Fruit fly (Drosophila melanogaster) whole organism, embryonic: Measurements from ENCODE around the gene stg1.

Experiments
- Antp ChIP-seq: fragments of 200-800 bp; sonication (Bioruptor generic); optimal IDR thresholded peaks from 3 replicates; lab custom pipeline; 2016; ENCODE audit warnings: missing biosample characterization, missing genetic modification characterization
- CG10431 ChIP-seq: fragments of 200-800 bp; sonication (Bioruptor generic); optimal IDR thresholded peaks from 3 replicates; lab custom pipeline; 2018; ENCODE audit warnings: missing biosample characterization, mild to moderate bottlenecking, missing genetic modification characterization
- CG10959 ChIP-seq: fragments of 200-800 bp; sonication (Bioruptor generic); IDR thresholded peaks from 2 replicates; pipeline ENCODE4 v1.3.6; 2022; ENCODE audit warnings: missing biosample characterization, missing genetic modification characterization
- CG10979 ChIP-seq: fragments of 200-800 bp; sonication (Bioruptor generic); optimal IDR thresholded peaks from 2 replicates; lab custom pipeline; 2018; ENCODE audit warnings: missing biosample characterization, mild to moderate bottlenecking, missing genetic modification characterization, moderate library complexity
- CG11560 ChIP-seq: fragments of 200-800 bp; sonication (Bioruptor generic); IDR thresholded peaks from 3 replicates; pipeline ENCODE4 v1.3.6; 2022; ENCODE audit warnings: missing biosample characterization, missing genetic modification characterization
- CG12104 ChIP-seq: fragments of 200-800 bp; sonication (Bioruptor generic); optimal IDR thresholded peaks from 3 replicates; lab custom pipeline; 2016; ENCODE audit warnings: missing biosample characterization, missing genetic modification characterization
- CG14014 ChIP-seq: fragments of 200-800 bp; sonication (Bioruptor generic); IDR thresholded peaks from 2 replicates; pipeline ENCODE4 v1.3.6; 2022; ENCODE audit warnings: missing biosample characterization, missing genetic modification characterization
- CG14441 ChIP-seq: fragments of 200-800 bp; sonication (Bioruptor generic); IDR thresholded peaks from 2 replicates; pipeline ENCODE4 v1.3.6; 2022; ENCODE audit warnings: missing biosample characterization, missing genetic modification characterization
- CG1647 ChIP-seq: fragments of 200-800 bp; sonication (Bioruptor generic); optimal IDR thresholded peaks from 3 replicates; lab custom pipeline; 2016; ENCODE audit warnings: missing biosample characterization, missing genetic modification characterization
- CG17328 ChIP-seq: fragments of 200-800 bp; sonication (Bioruptor generic); IDR thresholded peaks from 2 replicates; pipeline ENCODE4 v1.3.6; 2022; ENCODE audit warnings: missing biosample characterization, missing genetic modification characterization
- CG17361 ChIP-seq: fragments of 200-800 bp; sonication (Bioruptor generic); IDR thresholded peaks from 3 replicates; pipeline ENCODE4 v1.3.6; 2022; ENCODE audit warnings: missing biosample characterization, missing genetic modification characterization
- CG1832 ChIP-seq: fragments of 200-800 bp; sonication (Bioruptor generic); optimal IDR thresholded peaks from 2 replicates; lab custom pipeline; 2017; ENCODE audit warnings: missing biosample characterization, mild to moderate bottlenecking, missing genetic modification characterization, inconsistent platforms
- CG2678 ChIP-seq: fragments of 200-800 bp; sonication (Bioruptor generic); optimal IDR thresholded peaks from 3 replicates; lab custom pipeline; 2019; ENCODE audit warnings: missing biosample characterization, mild to moderate bottlenecking, missing genetic modification characterization, moderate library complexity
- CG2712 ChIP-seq: fragments of 200-800 bp; optimal IDR thresholded peaks from 3 replicates; lab custom pipeline; 2019; ENCODE audit warnings: missing biosample characterization, mild to moderate bottlenecking, missing genetic modification characterization, moderate library complexity
- CG30020 ChIP-seq: fragments of 200-800 bp; optimal IDR thresholded peaks from 2 replicates; lab custom pipeline; 2019; ENCODE audit warnings: missing biosample characterization, mild to moderate bottlenecking, missing genetic modification characterization, moderate library complexity
- CG31224 ChIP-seq: fragments of 200-800 bp; sonication (Bioruptor generic); IDR thresholded peaks from 2 replicates; pipeline ENCODE4 v1.3.6; 2022; ENCODE audit warnings: missing biosample characterization, missing genetic modification characterization
- CG32772 ChIP-seq: fragments of 200-800 bp; sonication (Bioruptor generic); IDR thresholded peaks from 2 replicates; pipeline ENCODE4 v1.3.6; 2022; ENCODE audit warnings: missing biosample characterization, missing genetic modification characterization
- CG7357 ChIP-seq: fragments of 200-800 bp; sonication (Bioruptor generic); IDR thresholded peaks from 3 replicates; pipeline ENCODE4 v1.3.6; 2022; ENCODE audit warnings: missing biosample characterization, missing genetic modification characterization
- CG8290 ChIP-seq, 3 experiments: fragments of 200-800 bp; sonication (Bioruptor generic); optimal IDR thresholded peaks; 2 replicates each; lab custom pipeline; 2016 to 2019; ENCODE audit warnings: missing biosample characterization in 3 of 3, missing genetic modification characterization in 3 of 3, mild to moderate bottlenecking in 2 of 3, moderate library complexity in 1 of 3
- CG9215 ChIP-seq: fragments of 200-800 bp; sonication (Bioruptor generic); IDR thresholded peaks from 2 replicates; pipeline ENCODE4 v1.3.6; 2022; ENCODE audit warnings: missing biosample characterization, missing genetic modification characterization
- CoRest ChIP-seq: fragments of 200-800 bp; sonication (Bioruptor generic); optimal IDR thresholded peaks from 3 replicates; lab custom pipeline; 2018; ENCODE audit warnings: missing biosample characterization, mild to moderate bottlenecking, missing genetic modification characterization, moderate library complexity
- Dbx ChIP-seq: fragments of 200-800 bp; sonication (Bioruptor generic); IDR thresholded peaks from 3 replicates; pipeline ENCODE4 v1.3.6; 2022; ENCODE audit warnings: missing biosample characterization, missing genetic modification characterization
- Dip2 ChIP-seq: fragments of 200-800 bp; sonication (Bioruptor generic); IDR thresholded peaks from 2 replicates; pipeline ENCODE4 v1.3.6; 2022; ENCODE audit warnings: missing biosample characterization, missing genetic modification characterization
- HLH54F ChIP-seq: fragments of 200-800 bp; sonication (Bioruptor generic); optimal IDR thresholded peaks from 3 replicates; lab custom pipeline; 2016; ENCODE audit warnings: missing biosample characterization, missing genetic modification characterization
- Lpt ChIP-seq: fragments of >200 bp; optimal IDR thresholded peaks from 2 replicates; lab custom pipeline; 2018; ENCODE audit warnings: missing biosample characterization, missing genetic modification characterization
- Mes4 ChIP-seq: fragments of 200-800 bp; sonication (Bioruptor generic); optimal IDR thresholded peaks from 2 replicates; lab custom pipeline; 2016; ENCODE audit warnings: missing biosample characterization, missing genetic modification characterization
- Nf-YB ChIP-seq: fragments of 200-800 bp; sonication (Bioruptor generic); optimal IDR thresholded peaks from 3 replicates; lab custom pipeline; 2019; ENCODE audit warnings: missing biosample characterization, mild to moderate bottlenecking, missing genetic modification characterization, moderate library complexity
- Oli ChIP-seq: fragments of 200-800 bp; sonication (Bioruptor generic); optimal IDR thresholded peaks from 2 replicates; lab custom pipeline; 2018; ENCODE audit warnings: missing biosample characterization, mild to moderate bottlenecking, missing genetic modification characterization, moderate library complexity
- Ptx1 ChIP-seq: fragments of 200-800 bp; sonication (Bioruptor generic); IDR thresholded peaks from 2 replicates; pipeline ENCODE4 v1.3.6; 2022; ENCODE audit warnings: missing biosample characterization, missing genetic modification characterization
- Side ChIP-seq: fragments of 200-800 bp; sonication (Bioruptor generic); optimal IDR thresholded peaks from 2 replicates; lab custom pipeline; 2016; ENCODE audit warnings: missing biosample characterization, missing genetic modification characterization
- Six4 ChIP-seq: fragments of 200-800 bp; sonication (Bioruptor generic); optimal IDR thresholded peaks from 2 replicates; lab custom pipeline; 2016; ENCODE audit warnings: missing biosample characterization, missing genetic modification characterization
- Usf ChIP-seq: fragments of 200-800 bp; sonication (Bioruptor generic); optimal IDR thresholded peaks from 2 replicates; lab custom pipeline; 2017; ENCODE audit warnings: missing genotype, missing biosample characterization, missing genetic modification characterization
- Xrp1 ChIP-seq: fragments of 200-800 bp; sonication (Bioruptor generic); IDR thresholded peaks from 2 replicates; pipeline ENCODE4 v1.3.6; 2022; ENCODE audit warnings: missing biosample characterization, missing genetic modification characterization
- ci ChIP-seq: fragments of 200-800 bp; sonication (Bioruptor generic); IDR thresholded peaks from 3 replicates; pipeline ENCODE4 v1.3.6; 2022; ENCODE audit warnings: missing biosample characterization, missing genetic modification characterization
- crc ChIP-seq: fragments of 200-800 bp; sonication (Bioruptor generic); optimal IDR thresholded peaks from 2 replicates; lab custom pipeline; 2016; ENCODE audit warnings: missing biosample characterization, missing genetic modification characterization
- emc ChIP-seq: fragments of 200-800 bp; sonication (Bioruptor generic); optimal IDR thresholded peaks from 2 replicates; lab custom pipeline; 2016; ENCODE audit warnings: missing biosample characterization, missing genetic modification characterization
- esg ChIP-seq: fragments of 200-800 bp; sonication (Bioruptor generic); conservative IDR thresholded peaks from 2 replicates; pipeline ENCODE4 v1.3.6; 2022; ENCODE audit warnings: missing biosample characterization, missing genetic modification characterization
- insv ChIP-seq, 2 experiments: fragments of 200-800 bp; sonication (Bioruptor generic); optimal IDR thresholded peaks; 3 replicates each; lab custom pipeline; 2016 to 2018; ENCODE audit warnings: missing biosample characterization in 2 of 2, missing genetic modification characterization in 2 of 2
- jigr1 ChIP-seq: fragments of 200-800 bp; sonication (Bioruptor generic); IDR thresholded peaks from 3 replicates; pipeline ENCODE4 v1.3.6; 2022; ENCODE audit warnings: missing biosample characterization, missing genetic modification characterization
- pfk ChIP-seq: fragments of 200-800 bp; sonication (Bioruptor generic); optimal IDR thresholded peaks from 2 replicates; lab custom pipeline; 2018; ENCODE audit warnings: missing biosample characterization, mild to moderate bottlenecking, missing genetic modification characterization, moderate library complexity
- pzg ChIP-seq: fragments of 200-800 bp; sonication (Bioruptor generic); optimal IDR thresholded peaks from 3 replicates; lab custom pipeline; 2018; ENCODE audit warnings: missing biosample characterization, mild to moderate bottlenecking, missing genetic modification characterization, moderate library complexity
- repo ChIP-seq: fragments of 200-800 bp; sonication (Bioruptor generic); optimal IDR thresholded peaks from 2 replicates; lab custom pipeline; 2016; ENCODE audit warnings: missing biosample characterization, missing genetic modification characterization
- schlank ChIP-seq: fragments of 200-800 bp; sonication (Bioruptor generic); optimal IDR thresholded peaks from 2 replicates; lab custom pipeline; 2018; ENCODE audit warnings: missing biosample characterization, mild to moderate bottlenecking, missing genetic modification characterization
- sens ChIP-seq: fragments of 200-800 bp; sonication (Bioruptor generic); peaks from one replicate; lab custom pipeline; 2016; ENCODE audit warnings: missing biosample characterization, missing genetic modification characterization
- trh ChIP-seq: fragments of 200-800 bp; sonication (Bioruptor generic); optimal IDR thresholded peaks from 2 replicates; lab custom pipeline; 2016; ENCODE audit warnings: missing biosample characterization, missing genetic modification characterization
- ttk ChIP-seq: fragments of 200-800 bp; sonication (Bioruptor generic); IDR thresholded peaks from 2 replicates; pipeline ENCODE4 v2.1.2; 2022; ENCODE audit warnings: missing biosample characterization, missing genetic modification characterization
- unpg ChIP-seq: fragments of 200-800 bp; sonication (Bioruptor generic); optimal IDR thresholded peaks from 3 replicates; lab custom pipeline; 2018; ENCODE audit warnings: missing biosample characterization, mild to moderate bottlenecking, missing genetic modification characterization, moderate library complexity
- vvl ChIP-seq: fragments of 200-800 bp; sonication (Bioruptor generic); IDR thresholded peaks from 2 replicates; pipeline ENCODE4 v1.3.6; 2022; ENCODE audit warnings: missing biosample characterization, missing genetic modification characterization
- wor ChIP-seq: fragments of 200-800 bp; sonication (Bioruptor generic); IDR thresholded peaks from 2 replicates; pipeline ENCODE4 v1.3.6; 2022; ENCODE audit warnings: missing biosample characterization, missing genetic modification characterization
- zen ChIP-seq: fragments of 200-800 bp; sonication (Bioruptor generic); optimal IDR thresholded peaks from 3 replicates; lab custom pipeline; 2018; ENCODE audit warnings: missing biosample characterization, mild to moderate bottlenecking, missing genetic modification characterization, moderate library complexity
- zfh2 ChIP-seq: fragments of 200-800 bp; sonication (Bioruptor generic); optimal IDR thresholded peaks from 2 replicates; lab custom pipeline; 2016; ENCODE audit warnings: missing biosample characterization, missing genetic modification characterization

The stg1 gene

dm6 chrX:21044831-21045447, 48.7 kb upstream of the stg1 start, which contains the start of gene Cbs (continued):
- TF ChIP-seq CG32772 (GFP tag; lab: Robert Waterston, UW) (peak; percentile 60), zfh2 (GFP tag; lab: Kevin White, UChicago) (peak; percentile 24), Six4 (GFP tag; lab: Kevin White, UChicago) (peak; percentile 53), CoRest (peak; percentile 74), CG17328 (GFP tag; lab: Robert Waterston, UW) (peak; percentile 50; the same call in 1 of the 2 replicates), zen (tag; lab: Kevin White, UChicago) (peak; percentile 2), CG11560 (tag; lab: Robert Waterston, UW) (no peak), CG31224 (0 out of 2 replicates have a peak, but pooled peaks have one; percentile 25), Mes4 (GFP tag; lab: Kevin White, UChicago) (no peak), insv (GFP tag; optimal IDR thresholded peaks at IDR 0.05; lab: Kevin White, UChicago) (no peak), wor (GFP tag; lab: Robert Waterston, UW) (peak; percentile 38; the same call in 1 of the 2 replicates), Dbx (GFP tag; lab: Robert Waterston, UW) (peak; percentile 63), Antp (peak; percentile 21), Usf (GFP tag; lab: Kevin White, UChicago) (peak; percentile 58), CG10431 (no peak), Lpt (GFP tag; lab: Kevin White, UChicago) (no peak), CG10959 (no peak), Side (no peak), esg (peak; percentile 63), Nf-YB (GFP tag; lab: Kevin White, UChicago) (peak; percentile 19), crc (GFP tag; lab: Kevin White, UChicago) (no peak), schlank (no peak), repo (GFP tag; lab: Kevin White, UChicago) (no peak), pfk (GFP tag; lab: Kevin White, UChicago) (no peak), Oli (tag; lab: Kevin White, UChicago) (peak; percentile 79), jigr1 (GFP tag; lab: Robert Waterston, UW) (no peak), Dip2 (GFP tag; lab: Robert Waterston, UW) (no peak), vvl (peak; percentile 79), CG8290 (GFP tag; optimal IDR thresholded peaks at IDR 0.05; lab: Kevin White, UChicago) (no peak), CG8290 (tag; optimal IDR thresholded peaks at IDR 0.05; lab: Kevin White, UChicago) (peak in 1 of 2 experiments; percentile 76), CG14014 (GFP tag; lab: Robert Waterston, UW) (peak; percentile 57), CG7357 (GFP tag; lab: Robert Waterston, UW) (peak; percentile 61; the same call in 2 of the 3 replicates), CG17361 (GFP tag; lab: Robert Waterston, UW) (peak; percentile 90), pzg (GFP tag; lab: Kevin White, UChicago) (no peak), CG14441 (GFP tag; lab: Robert Waterston, UW) (peak; percentile 70), CG1647 (GFP tag; lab: Kevin White, UChicago) (no peak), CG30020 (peak; percentile 43), ttk (GFP tag; lab: Robert Waterston, UW) (peak; percentile 43; the same call in 1 of the 2 replicates), Xrp1 (GFP tag; lab: Robert Waterston, UW) (peak; percentile 72; the same call in 1 of the 2 replicates), unpg (GFP tag; lab: Kevin White, UChicago) (peak; percentile 57), CG2712 (peak; percentile 49), Ptx1 (GFP tag; lab: Robert Waterston, UW) (peak; percentile 67), CG9215 (GFP tag; lab: Robert Waterston, UW) (peak; percentile 60), CG10979 (tag; lab: Kevin White, UChicago) (peak; percentile 48), trh (GFP tag; lab: Kevin White, UChicago) (no peak), ci (GFP tag; lab: Robert Waterston, UW) (peak; percentile 83), CG1832 (GFP tag; lab: Kevin White, UChicago) (no peak), sens (GFP tag; lab: Kevin White, UChicago) (peak; percentile 75), CG2678 (peak; percentile 84), CG12104 (GFP tag; lab: Kevin White, UChicago) (peak; percentile 60), HLH54F (GFP tag; lab: Kevin White, UChicago) (no peak), emc (GFP tag; lab: Kevin White, UChicago) (no peak)
